Worm (Caenorhabditis elegans) whole organism, L4 larva: ENCODE results near the gene F46H5.11.

Source experiments
- D1046.2 ChIP-seq: fragments of 200-800 bp; sonication (Bioruptor generic); IDR thresholded peaks from 2 replicates; pipeline ENCODE4 v1.3.6; 2022; ENCODE audit warnings: missing genetic modification characterization, missing compliant biosample characterization
- F10B5.3 ChIP-seq: sonication (generic microtip); optimal IDR thresholded peaks from 2 replicates; lab custom pipeline; 2016; ENCODE audit warnings: mild to moderate bottlenecking, missing genetic modification characterization, missing compliant biosample characterization
- F26F4.8 ChIP-seq: fragments of 200-800 bp; sonication (Bioruptor generic); conservative IDR thresholded peaks from 2 replicates; pipeline ENCODE4 v1.3.6; 2022; ENCODE audit warnings: missing genetic modification characterization, missing compliant biosample characterization
- F37D6.2 ChIP-seq: sonication (generic microtip); optimal IDR thresholded peaks from 2 replicates; lab custom pipeline; 2016; ENCODE audit warnings: mild to moderate bottlenecking, missing genetic modification characterization, missing compliant biosample characterization
- F44E2.7 ChIP-seq: fragments of 200-800 bp; sonication (Bioruptor generic); IDR thresholded peaks from 2 replicates; pipeline ENCODE4 v2.1.2; 2022; ENCODE audit warnings: missing genetic modification characterization, missing compliant biosample characterization
- F49E8.2 ChIP-seq: sonication (generic microtip); optimal IDR thresholded peaks from 2 replicates; lab custom pipeline; 2016; ENCODE audit warnings: missing compliant biosample characterization, mild to moderate bottlenecking, missing genetic modification characterization, borderline replicate concordance
- T20F7.1 ChIP-seq: fragments of 200-800 bp; sonication (Bioruptor generic); optimal IDR thresholded peaks from 2 replicates; lab custom pipeline; 2018; ENCODE audit warnings: mild to moderate bottlenecking, missing genetic modification characterization, missing compliant biosample characterization
- T26A8.4 ChIP-seq: fragments of 200-800 bp; sonication (Bioruptor generic); IDR thresholded peaks from 2 replicates; pipeline ENCODE4 v1.3.6; 2022; ENCODE audit warnings: missing genetic modification characterization, missing compliant biosample characterization
- ZK337.2 ChIP-seq: fragments of 200-800 bp; sonication (Bioruptor generic); IDR thresholded peaks from 2 replicates; pipeline ENCODE4 v1.3.6; 2022; ENCODE audit warnings: missing genetic modification reagents, missing genetic modification characterization, missing compliant biosample characterization
- aly-2 ChIP-seq: sonication (generic microtip); optimal IDR thresholded peaks from 2 replicates; lab custom pipeline; 2018; ENCODE audit warnings: missing biosample characterization, missing genetic modification characterization
- ceh-28 ChIP-seq: fragments of 150-350 bp; optimal IDR thresholded peaks from 2 replicates; lab custom pipeline; 2014; ENCODE audit warnings: missing biosample characterization, missing genetic modification reagents, missing genetic modification characterization
- ceh-32 ChIP-seq: sonication (generic microtip); optimal IDR thresholded peaks from 2 replicates; lab custom pipeline; 2016; ENCODE audit warnings: mild to moderate bottlenecking, missing genetic modification characterization, missing compliant biosample characterization; ENCODE audit not compliant: poor library complexity
- dmd-6 ChIP-seq: fragments of 200-800 bp; sonication (Bioruptor generic); IDR thresholded peaks from 2 replicates; pipeline ENCODE4 v1.3.6; 2022; ENCODE audit warnings: missing genetic modification reagents, missing genetic modification characterization, missing compliant biosample characterization
- dmd-8 ChIP-seq: fragments of 200-800 bp; sonication (Bioruptor generic); IDR thresholded peaks from 2 replicates; pipeline ENCODE4 v1.3.6; 2022; ENCODE audit warnings: missing genetic modification characterization, missing compliant biosample characterization
- dmd-9 ChIP-seq: fragments of 200-800 bp; sonication (Bioruptor generic); IDR thresholded peaks from 2 replicates; pipeline ENCODE4 v1.3.6; 2022; ENCODE audit warnings: missing genetic modification reagents, missing genetic modification characterization, missing compliant biosample characterization
- duxl-1 ChIP-seq: sonication (generic microtip); optimal IDR thresholded peaks from 2 replicates; lab custom pipeline; 2016; ENCODE audit warnings: mild to moderate bottlenecking, missing genetic modification characterization, moderate library complexity, missing compliant biosample characterization; ENCODE audit not compliant: poor library complexity
- dve-1 ChIP-seq: sonication (generic microtip); optimal IDR thresholded peaks from 2 replicates; lab custom pipeline; 2017; ENCODE audit warnings: antibody characterized with exemption, mild to moderate bottlenecking, missing genetic modification characterization, missing compliant biosample characterization; ENCODE audit not compliant: insufficient read depth
- egl-43 ChIP-seq: fragments of 200-800 bp; sonication (Bioruptor generic); IDR thresholded peaks from 2 replicates; pipeline ENCODE4 v1.3.6; 2022; ENCODE audit warnings: missing genetic modification reagents, missing genetic modification characterization, missing compliant biosample characterization
- hlh-30 ChIP-seq: sonication (generic microtip); optimal IDR thresholded peaks from 2 replicates; lab custom pipeline; 2017; ENCODE audit warnings: antibody characterized with exemption, mild to moderate bottlenecking, missing genetic modification characterization, missing compliant biosample characterization; ENCODE audit not compliant: insufficient read depth
- lim-7 ChIP-seq: fragments of 200-800 bp; sonication (Bioruptor generic); IDR thresholded peaks from 2 replicates; pipeline ENCODE4 v1.3.6; 2022; ENCODE audit warnings: missing genetic modification characterization, missing compliant biosample characterization
- lin-1 ChIP-seq: fragments of 200-800 bp; sonication (Bioruptor generic); IDR thresholded peaks from 2 replicates; pipeline ENCODE4 v1.3.6; 2022; ENCODE audit warnings: missing genetic modification reagents, missing genetic modification characterization, missing compliant biosample characterization
- lin-13 ChIP-seq: fragments of 150-350 bp; optimal IDR thresholded peaks from 2 replicates; lab custom pipeline; 2014; ENCODE audit warnings: missing biosample characterization, missing genetic modification reagents, missing genetic modification characterization
- lin-29 ChIP-seq: fragments of 200-800 bp; sonication (Bioruptor generic); IDR thresholded peaks from 2 replicates; pipeline ENCODE4 v1.3.6; 2022; ENCODE audit warnings: missing genetic modification reagents, missing genetic modification characterization, missing compliant biosample characterization
- lir-3 ChIP-seq: sonication (generic microtip); optimal IDR thresholded peaks from 2 replicates; lab custom pipeline; 2016; ENCODE audit warnings: mild to moderate bottlenecking, missing genetic modification characterization, missing compliant biosample characterization
- lsy-2 ChIP-seq, 2 experiments: fragments of 150-350 bp in 1 of 2; sonication (generic microtip) in 1 of 2; optimal IDR thresholded peaks; 2 replicates each; lab custom pipeline; 2014 to 2017; ENCODE audit warnings: missing biosample characterization in 2 of 2, missing genetic modification characterization in 2 of 2
- mdl-1 ChIP-seq, 2 experiments: fragments of 150-350 bp in 1 of 2; sonication (generic microtip) in 1 of 2; optimal IDR thresholded peaks; 2 replicates each; lab custom pipeline; 2014 to 2017; ENCODE audit warnings: missing biosample characterization in 2 of 2, missing genetic modification characterization in 2 of 2
- mep-1 ChIP-seq: fragments of 150-350 bp; sonication (generic microtip); optimal IDR thresholded peaks from 3 replicates; lab custom pipeline; 2014; ENCODE audit warnings: missing biosample characterization, missing genetic modification characterization
- mxl-3 ChIP-seq: fragments of 200-800 bp; sonication (Bioruptor generic); optimal IDR thresholded peaks from 2 replicates; lab custom pipeline; 2018; ENCODE audit warnings: mild to moderate bottlenecking, missing genetic modification characterization, missing compliant biosample characterization
- nhr-102 ChIP-seq: sonication (generic microtip); optimal IDR thresholded peaks from 2 replicates; lab custom pipeline; 2016; ENCODE audit warnings: mild to moderate bottlenecking, missing genetic modification characterization, moderate library complexity, missing compliant biosample characterization
- nhr-111 ChIP-seq: fragments of 200-800 bp; sonication (Bioruptor generic); optimal IDR thresholded peaks from 2 replicates; lab custom pipeline; 2018; ENCODE audit warnings: mild to moderate bottlenecking, missing genetic modification characterization, missing compliant biosample characterization
- nhr-237 ChIP-seq: sonication (generic microtip); optimal IDR thresholded peaks from 2 replicates; lab custom pipeline; 2017; ENCODE audit warnings: missing biosample characterization, missing genetic modification characterization
- nhr-25 ChIP-seq: sonication (generic microtip); optimal IDR thresholded peaks from 2 replicates; lab custom pipeline; 2017; ENCODE audit warnings: missing genetic modification characterization, mild to moderate bottlenecking, missing compliant biosample characterization, antibody characterized with exemption, moderate library complexity, borderline replicate concordance; ENCODE audit not compliant: insufficient read depth
- nhr-28 ChIP-seq: fragments of 150-350 bp; optimal IDR thresholded peaks from 2 replicates; lab custom pipeline; 2014; ENCODE audit warnings: missing biosample characterization, missing genetic modification characterization
- rbr-2 ChIP-seq: sonication (generic microtip); optimal IDR thresholded peaks from 2 replicates; lab custom pipeline; 2016; ENCODE audit warnings: missing genotype, missing genetic modification characterization, missing compliant biosample characterization
- saeg-2 ChIP-seq: fragments of 200-800 bp; sonication (Bioruptor generic); IDR thresholded peaks from 2 replicates; pipeline ENCODE4 v1.3.6; 2022; ENCODE audit warnings: missing genetic modification reagents, missing genetic modification characterization, missing compliant biosample characterization
- set-16 ChIP-seq: fragments of 200-800 bp; sonication (Bioruptor generic); IDR thresholded peaks from 2 replicates; pipeline ENCODE4 v1.3.6; 2022; ENCODE audit warnings: missing genetic modification reagents, missing genetic modification characterization, missing compliant biosample characterization
- skn-1 ChIP-seq: fragments of 150-350 bp; optimal IDR thresholded peaks from 2 replicates; lab custom pipeline; 2014; ENCODE audit warnings: missing biosample characterization, missing genetic modification characterization
- snpc-1.2 ChIP-seq: fragments of 200-800 bp; sonication (Bioruptor generic); IDR thresholded peaks from 2 replicates; pipeline ENCODE4 v1.3.6; 2022; ENCODE audit warnings: missing genetic modification reagents, missing genetic modification characterization, missing compliant biosample characterization
- snpc-4 ChIP-seq: fragments of 150-350 bp; optimal IDR thresholded peaks from 2 replicates; lab custom pipeline; 2014; ENCODE audit warnings: missing biosample characterization, missing genetic modification characterization
- spr-3 ChIP-seq: fragments of 200-800 bp; sonication (Bioruptor generic); optimal IDR thresholded peaks from 2 replicates; lab custom pipeline; 2018; ENCODE audit warnings: mild to moderate bottlenecking, missing genetic modification characterization, missing compliant biosample characterization
- tra-1 ChIP-seq: fragments of 200-800 bp; sonication (Bioruptor generic); IDR thresholded peaks from 2 replicates; pipeline ENCODE4 v1.3.6; 2022; ENCODE audit warnings: missing genetic modification reagents, missing genetic modification characterization, missing compliant biosample characterization
- unc-130 ChIP-seq: sonication (generic microtip); optimal IDR thresholded peaks from 2 replicates; lab custom pipeline; 2016; ENCODE audit warnings: missing genetic modification reagents, missing genetic modification characterization, missing compliant biosample characterization
- unc-39 ChIP-seq: sonication (generic microtip); optimal IDR thresholded peaks from 2 replicates; lab custom pipeline; 2017; ENCODE audit warnings: missing biosample characterization, missing genetic modification characterization
- vab-7 ChIP-seq: fragments of 200-800 bp; sonication (Bioruptor generic); IDR thresholded peaks from 2 replicates; pipeline ENCODE4 v1.3.6; 2022; ENCODE audit warnings: missing genetic modification reagents, missing genetic modification characterization, missing compliant biosample characterization
- zag-1 ChIP-seq: fragments of 150-350 bp; optimal IDR thresholded peaks from 2 replicates; lab custom pipeline; 2014; ENCODE audit warnings: missing biosample characterization, missing genetic modification characterization
- zfp-3 ChIP-seq: fragments of 200-800 bp; sonication (Bioruptor generic); conservative IDR thresholded peaks from 2 replicates; pipeline ENCODE4 v1.3.6; 2022; ENCODE audit warnings: missing genetic modification reagents, missing genetic modification characterization, missing compliant biosample characterization
- zip-2 ChIP-seq: fragments of 150-350 bp; optimal IDR thresholded peaks from 2 replicates; lab custom pipeline; 2014; ENCODE audit warnings: missing biosample characterization, missing genetic modification characterization
- ztf-11 ChIP-seq: fragments of 150-350 bp; optimal IDR thresholded peaks from 2 replicates; lab custom pipeline; 2014; ENCODE audit warnings: missing biosample characterization, missing genetic modification characterization
- ztf-7 ChIP-seq: fragments of 150-350 bp; optimal IDR thresholded peaks from 2 replicates; lab custom pipeline; 2014; ENCODE audit warnings: missing biosample characterization, missing genetic modification characterization

The F46H5.11 gene

DNA sequence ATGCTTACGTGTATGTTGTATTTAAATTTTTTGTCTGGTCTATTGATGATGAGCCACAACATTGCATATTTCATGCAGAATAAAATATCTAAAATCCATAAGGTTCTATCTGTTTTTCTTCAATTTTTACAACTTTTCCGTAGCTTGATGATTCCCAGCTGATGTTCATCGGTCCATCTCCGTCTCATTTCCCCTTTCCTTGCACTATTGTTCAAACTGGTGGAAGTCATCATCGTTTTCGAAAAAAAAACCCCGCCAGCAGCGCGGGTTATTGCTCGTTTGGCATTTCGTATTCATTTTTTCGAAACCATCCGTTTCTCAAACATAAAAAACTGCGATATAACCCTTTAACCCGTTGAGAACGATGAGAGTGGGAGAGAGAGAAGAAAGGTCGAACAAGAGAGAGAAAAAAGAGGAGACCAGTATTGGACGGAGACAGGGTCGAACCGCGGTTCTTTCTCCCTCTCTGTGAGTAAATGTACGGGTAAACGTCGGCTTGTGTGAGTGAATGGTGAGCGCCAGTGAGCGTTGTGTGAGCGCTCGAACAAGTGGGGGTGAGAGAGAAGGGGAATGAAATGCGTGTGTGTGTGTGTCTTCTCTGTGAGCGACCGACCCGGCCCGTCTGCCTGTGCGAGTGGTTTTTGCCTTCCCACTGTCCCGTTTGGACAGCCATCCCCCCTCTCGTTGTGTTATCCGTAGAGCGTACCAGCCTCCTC, 7.1 kb downstream of the F46H5.11 start:
- no peak for TF ChIP-seq unc-130 (GFP tag; lab: Kevin White, UChicago)
- no peak for TF ChIP-seq F44E2.7 (GFP tag; lab: Robert Waterston, UW)
- no peak for TF ChIP-seq ztf-7 (tag; lab: Kevin White, UChicago)
- no peak for TF ChIP-seq snpc-4 (tag; lab: Kevin White, UChicago)
- peak; percentile 78 for TF ChIP-seq F37D6.2 (tag; lab: Kevin White, UChicago)
- TF ChIP-seq mep-1 (tag; lab: Kevin White, UChicago): peak; percentile 98
- no peak for TF ChIP-seq lir-3 (tag; lab: Kevin White, UChicago)
- peak; percentile 41 for TF ChIP-seq spr-3 (GFP tag; lab: Kevin White, UChicago)
- peak; percentile 71 for TF ChIP-seq nhr-102
- TF ChIP-seq ceh-32 (tag; lab: Kevin White, UChicago): no peak
- TF ChIP-seq F26F4.8 (GFP tag; lab: Robert Waterston, UW): no peak
- TF ChIP-seq aly-2 (tag; lab: Kevin White, UChicago): no peak
- TF ChIP-seq nhr-25 (tag; lab: Kevin White, UChicago): peak; percentile 98
- TF ChIP-seq nhr-28: peak; percentile 91
- peak; percentile 77 for TF ChIP-seq zfp-3 (GFP tag; lab: Robert Waterston, UW)
- TF ChIP-seq D1046.2: no peak
- TF ChIP-seq lsy-2 (tag; optimal IDR thresholded peaks at IDR 0.05; lab: Kevin White, UChicago): peak; percentile 77 to 79
- peak; percentile 56 for TF ChIP-seq duxl-1
- TF ChIP-seq zag-1: no peak
- TF ChIP-seq zip-2 (tag; lab: Kevin White, UChicago): peak; percentile 57
- no peak for TF ChIP-seq T20F7.1 (GFP tag; lab: Kevin White, UChicago)
- no peak for TF ChIP-seq F49E8.2 (tag; lab: Kevin White, UChicago)
- TF ChIP-seq tra-1 (GFP tag; lab: Robert Waterston, UW): peak; percentile 60; the same call in 1 of the 2 replicates
- no peak for TF ChIP-seq ztf-11 (tag; lab: Kevin White, UChicago)
- peak; percentile 4 for TF ChIP-seq ceh-28 (tag; lab: Kevin White, UChicago)
- TF ChIP-seq lin-1 (GFP tag; lab: Robert Waterston, UW): no peak
- peak; percentile 82 for TF ChIP-seq mxl-3 (GFP tag; lab: Kevin White, UChicago)
- TF ChIP-seq mdl-1 (tag; optimal IDR thresholded peaks at IDR 0.05; lab: Kevin White, UChicago): peak; percentile 19 to 76
- TF ChIP-seq egl-43 (GFP tag; lab: Robert Waterston, UW): no peak; the same call in 1 of the 2 replicates
- TF ChIP-seq skn-1 (tag; lab: Kevin White, UChicago): no peak
- peak; percentile 96 for TF ChIP-seq rbr-2 (tag; lab: Kevin White, UChicago)
- TF ChIP-seq F10B5.3 (tag; lab: Kevin White, UChicago): peak; percentile 28
- peak; percentile 55; the same call in 1 of the 2 replicates for TF ChIP-seq saeg-2 (GFP tag; lab: Robert Waterston, UW)
- no peak for TF ChIP-seq unc-39 (tag; lab: Kevin White, UChicago)
- TF ChIP-seq dmd-8 (GFP tag; lab: Robert Waterston, UW): 0 out of 2 replicates have a peak, but pooled peaks have one; percentile 9
- peak; percentile 39; the same call in 1 of the 2 replicates for TF ChIP-seq lin-29 (GFP tag; lab: Robert Waterston, UW)
- TF ChIP-seq ZK337.2 (GFP tag; lab: Robert Waterston, UW): 0 out of 2 replicates have a peak, but pooled peaks have one; percentile 19
- peak; percentile 88 for TF ChIP-seq set-16 (GFP tag; lab: Robert Waterston, UW)
- peak; percentile 95 for TF ChIP-seq dve-1 (tag; lab: Kevin White, UChicago)
- peak; percentile 90 for TF ChIP-seq lin-13 (GFP tag; lab: Kevin White, UChicago)
- peak; percentile 88 for TF ChIP-seq dmd-6 (GFP tag; lab: Robert Waterston, UW)
- peak; percentile 86 for TF ChIP-seq T26A8.4 (GFP tag; lab: Robert Waterston, UW)
- no peak for TF ChIP-seq nhr-237
- TF ChIP-seq lim-7 (GFP tag; lab: Robert Waterston, UW): 0 out of 2 replicates have a peak, but pooled peaks have one; percentile 56
- TF ChIP-seq vab-7: peak; percentile 65
- TF ChIP-seq snpc-1.2 (GFP tag; lab: Robert Waterston, UW): no peak
- TF ChIP-seq hlh-30 (tag; lab: Kevin White, UChicago): peak; percentile 81
- TF ChIP-seq nhr-111 (GFP tag; lab: Kevin White, UChicago): no peak
- TF ChIP-seq dmd-9 (GFP tag; lab: Robert Waterston, UW): 0 out of 2 replicates have a peak, but pooled peaks have one; percentile 26
